Worm (Caenorhabditis elegans): Measurements from ENCODE around the gene math-18.

DNA sequence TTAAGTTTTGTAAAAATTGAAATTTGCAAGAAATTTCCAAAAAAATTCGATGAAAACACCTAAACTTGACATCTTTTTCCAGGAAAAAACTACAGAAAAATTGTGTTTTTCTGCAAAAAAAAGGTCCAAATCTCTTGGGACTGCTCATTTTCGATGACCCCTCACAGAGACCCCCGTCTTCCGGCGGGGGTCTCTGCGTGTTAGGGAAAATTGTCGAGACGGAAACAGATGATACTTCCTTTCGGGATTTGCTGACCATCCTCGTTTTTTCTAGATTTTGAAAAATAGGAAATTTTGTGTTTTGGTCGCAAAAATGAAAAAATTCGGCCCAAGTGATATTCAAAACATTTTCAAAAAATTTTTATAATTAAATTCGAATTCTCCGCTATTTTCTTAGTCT is 37.6 kb downstream of the math-18 start:
- no peak for TF ChIP-seq hmg-4 (GFP tag; optimal IDR thresholded peaks at IDR 0.05)
- no peak for TF ChIP-seq ama-1 (optimal IDR thresholded peaks at IDR 0.05)
